Fruit fly (Drosophila melanogaster) whole organism, wandering third instar larva: ENCODE data around the gene Taf7.
A peak's percentile ranks its signal among the peaks of the same experiment; 100 is the strongest.

Source experiments
- Abd-B ChIP-seq: fragments of >200 bp; optimal IDR thresholded peaks from 2 replicates; lab custom pipeline; 2017; ENCODE audit warnings: missing biosample characterization, missing genetic modification characterization
- CG32264 ChIP-seq: fragments of 200-800 bp; sonication (Bioruptor generic); optimal IDR thresholded peaks from 2 replicates; lab custom pipeline; 2016; ENCODE audit warnings: missing biosample characterization, missing genetic modification characterization
- CG9705 ChIP-seq: fragments of 200-800 bp; sonication (Bioruptor generic); optimal IDR thresholded peaks from 2 replicates; lab custom pipeline; 2018; ENCODE audit warnings: missing biosample characterization, mild to moderate bottlenecking, missing genetic modification characterization
- CrebA ChIP-seq: fragments of 200-800 bp; sonication (Bioruptor generic); optimal IDR thresholded peaks from 2 replicates; lab custom pipeline; 2016; ENCODE audit warnings: missing biosample characterization, mild to moderate bottlenecking, missing genetic modification characterization, borderline replicate concordance
- Dfd ChIP-seq: fragments of >200 bp; optimal IDR thresholded peaks from 2 replicates; lab custom pipeline; 2017; ENCODE audit warnings: missing biosample characterization, missing genetic modification characterization
- Dif ChIP-seq: fragments of 200-275, 200-300 bp; sonication (Bioruptor generic); optimal IDR thresholded peaks from 2 replicates; lab custom pipeline; 2018; ENCODE audit warnings: missing biosample characterization, missing genetic modification characterization; ENCODE audit not compliant: partially characterized antibody
- GATAd ChIP-seq: sonication (Bioruptor generic); optimal IDR thresholded peaks from 2 replicates; lab custom pipeline; 2016; ENCODE audit warnings: missing biosample characterization, missing genetic modification characterization
- HLH106 ChIP-seq: fragments of 200-800 bp; optimal IDR thresholded peaks from 3 replicates; lab custom pipeline; 2019; ENCODE audit warnings: missing biosample characterization, mild to moderate bottlenecking, missing genetic modification characterization, moderate library complexity
- Hnf4 ChIP-seq: fragments of 200-800 bp; sonication (Bioruptor generic); optimal IDR thresholded peaks from 2 replicates; lab custom pipeline; 2016; ENCODE audit warnings: missing biosample characterization, mild to moderate bottlenecking, missing genetic modification characterization
- Hr78 ChIP-seq: fragments of >200 bp; optimal IDR thresholded peaks from 2 replicates; lab custom pipeline; 2017; ENCODE audit warnings: missing biosample characterization, missing genetic modification characterization
- Hr83 ChIP-seq: fragments of 200-300 bp; sonication (Bioruptor generic); optimal IDR thresholded peaks from 2 replicates; lab custom pipeline; 2016; ENCODE audit warnings: missing biosample characterization, mild to moderate bottlenecking, missing genetic modification characterization, moderate library complexity; ENCODE audit not compliant: poor library complexity, severe bottlenecking
- Jra ChIP-seq: sonication (Bioruptor generic); optimal IDR thresholded peaks from 2 replicates; lab custom pipeline; 2016; ENCODE audit warnings: missing biosample characterization, missing genetic modification characterization
- Mio ChIP-seq: sonication (Bioruptor generic); optimal IDR thresholded peaks from 2 replicates; lab custom pipeline; 2016; ENCODE audit warnings: missing biosample characterization, missing genetic modification characterization
- Myc ChIP-seq: fragments of >200 bp; optimal IDR thresholded peaks from 2 replicates; lab custom pipeline; 2017
- N ChIP-seq: fragments of >200 bp; optimal IDR thresholded peaks from 2 replicates; lab custom pipeline; 2018; ENCODE audit warnings: missing biosample characterization, missing external identifiers, missing genetic modification characterization
- OdsH ChIP-seq: fragments of 200-800 bp; sonication (Bioruptor generic); optimal IDR thresholded peaks from 2 replicates; lab custom pipeline; 2016; ENCODE audit warnings: missing biosample characterization, mild to moderate bottlenecking, missing genetic modification characterization
- Rel ChIP-seq, 2 experiments: fragments of 200-800 bp; sonication (Bioruptor generic) in 1 of 2; optimal IDR thresholded peaks; 2 replicates in 1 of 2; 3 replicates in 1 of 2; lab custom pipeline; 2016 to 2019; ENCODE audit warnings: mild to moderate bottlenecking in 2 of 2, missing biosample characterization in 2 of 2, missing genetic modification characterization in 2 of 2, moderate library complexity in 1 of 2
- Sp1 ChIP-seq: fragments of 200-800 bp; sonication (Bioruptor generic); optimal IDR thresholded peaks from 3 replicates; lab custom pipeline; 2019; ENCODE audit warnings: missing biosample characterization, mild to moderate bottlenecking, missing genetic modification characterization, moderate library complexity
- Vsx2 ChIP-seq: fragments of 200-300, 225-300 bp; sonication (Bioruptor generic); optimal IDR thresholded peaks from 2 replicates; lab custom pipeline; 2018; ENCODE audit warnings: missing biosample characterization, missing genetic modification characterization; ENCODE audit not compliant: partially characterized antibody
- br ChIP-seq: fragments of 200-800 bp; sonication (Bioruptor generic); optimal IDR thresholded peaks from 2 replicates; lab custom pipeline; 2016; ENCODE audit warnings: missing biosample characterization, missing genetic modification characterization
- brk ChIP-seq: fragments of 200-800 bp; sonication (Bioruptor generic); optimal IDR thresholded peaks from 2 replicates; lab custom pipeline; 2016; ENCODE audit warnings: missing biosample characterization, mild to moderate bottlenecking, missing genetic modification characterization
- dl ChIP-seq, 2 experiments: fragments of 175-275, 200-275 bp in 1 of 2; fragments of 200-275 bp in 1 of 2; sonication (Bioruptor generic); optimal IDR thresholded peaks; lab custom pipeline; 2018; ENCODE audit warnings: mild to moderate bottlenecking in 2 of 2, missing biosample characterization in 2 of 2, missing genetic modification characterization in 2 of 2, moderate library complexity in 2 of 2; ENCODE audit not compliant: partially characterized antibody in 2 of 2, insufficient read depth in 1 of 2
- dmrt93B ChIP-seq: fragments of 200-800 bp; sonication (Bioruptor generic); optimal IDR thresholded peaks from 2 replicates; lab custom pipeline; 2018; ENCODE audit warnings: missing biosample characterization, mild to moderate bottlenecking, missing genetic modification characterization
- dsf ChIP-seq: sonication (Bioruptor generic); optimal IDR thresholded peaks from 2 replicates; lab custom pipeline; 2016; ENCODE audit warnings: missing biosample characterization, missing genetic modification characterization, borderline replicate concordance
- ey ChIP-seq: fragments of 200-800 bp; sonication (Bioruptor generic); optimal IDR thresholded peaks from 2 replicates; lab custom pipeline; 2016; ENCODE audit warnings: missing biosample characterization, missing genetic modification characterization
- foxo ChIP-seq, 2 experiments: fragments of 200-800 bp; sonication (Bioruptor generic); optimal IDR thresholded peaks; 2 replicates in 1 of 2; 3 replicates in 1 of 2; lab custom pipeline; 2016 to 2017; ENCODE audit warnings: missing biosample characterization in 2 of 2, missing genetic modification characterization in 2 of 2
- fru ChIP-seq: fragments of 200-800 bp; sonication (Bioruptor generic); optimal IDR thresholded peaks from 3 replicates; lab custom pipeline; 2016; ENCODE audit warnings: missing biosample characterization, mild to moderate bottlenecking, missing genetic modification characterization
- h ChIP-seq: fragments of 200-800 bp; sonication (Bioruptor generic); optimal IDR thresholded peaks from 3 replicates; lab custom pipeline; 2016; ENCODE audit warnings: missing biosample characterization, mild to moderate bottlenecking, missing genetic modification characterization
- jim ChIP-seq: fragments of 175-275, 200-325 bp; sonication (Bioruptor generic); optimal IDR thresholded peaks from 2 replicates; lab custom pipeline; 2016; ENCODE audit warnings: missing biosample characterization, mild to moderate bottlenecking, missing genetic modification characterization
- lola ChIP-seq: fragments of >200 bp; optimal IDR thresholded peaks from 2 replicates; lab custom pipeline; 2017; ENCODE audit warnings: missing biosample characterization, missing genetic modification characterization
- pan ChIP-seq: fragments of >200 bp; optimal IDR thresholded peaks from 2 replicates; lab custom pipeline; 2017
- psq ChIP-seq: fragments of 200-800 bp; sonication (Bioruptor generic); optimal IDR thresholded peaks from 3 replicates; lab custom pipeline; 2017; ENCODE audit warnings: missing biosample characterization, mild to moderate bottlenecking, missing genetic modification characterization, moderate library complexity
- rgr ChIP-seq: fragments of 200-800 bp; sonication (Bioruptor generic); optimal IDR thresholded peaks from 3 replicates; lab custom pipeline; 2016; ENCODE audit warnings: missing biosample characterization, mild to moderate bottlenecking, missing genetic modification characterization
- sage ChIP-seq: fragments of 200-800 bp; sonication (Bioruptor generic); optimal IDR thresholded peaks from 2 replicates; lab custom pipeline; 2016; ENCODE audit warnings: missing biosample characterization, mild to moderate bottlenecking, missing genetic modification characterization
- sv ChIP-seq: fragments of 200-800 bp; sonication (Bioruptor generic); optimal IDR thresholded peaks from 3 replicates; lab custom pipeline; 2016; ENCODE audit warnings: missing biosample characterization, missing genetic modification characterization
- tai ChIP-seq: sonication (Bioruptor generic); optimal IDR thresholded peaks from 2 replicates; lab custom pipeline; 2016; ENCODE audit warnings: missing biosample characterization, missing genetic modification characterization
- usp ChIP-seq: fragments of >200 bp; optimal IDR thresholded peaks from 2 replicates; lab custom pipeline; 2017; ENCODE audit warnings: missing biosample characterization, missing genetic modification characterization
- woc ChIP-seq: sonication (Bioruptor generic); optimal IDR thresholded peaks from 2 replicates; lab custom pipeline; 2016; ENCODE audit warnings: missing biosample characterization, mild to moderate bottlenecking, missing genetic modification characterization

Taf7 gene

DNA sequence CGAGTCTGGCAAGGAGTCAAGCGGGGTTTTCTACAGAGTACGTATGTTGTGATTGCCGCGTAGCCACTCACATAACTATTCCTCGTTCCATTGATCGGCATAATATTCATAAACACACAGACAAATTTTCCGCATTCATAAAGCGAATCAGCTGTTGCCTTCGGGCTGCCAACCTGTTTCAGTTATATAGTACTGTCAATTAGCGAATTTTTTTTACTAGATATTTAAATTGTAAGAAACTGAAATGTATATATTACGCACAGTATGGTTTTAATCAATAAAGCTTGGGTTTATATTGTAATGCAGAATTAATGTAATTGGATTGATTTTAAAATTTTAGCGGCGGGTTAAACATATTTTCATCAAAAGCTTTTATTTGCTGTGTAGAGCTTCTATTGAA, 6.0 kb downstream of the Taf7 start, which contains the start of gene Rfk:
Gene Rfk (minus strand): TSS at position 152 of the 400 bp plus-strand sequence.
- no peak for TF ChIP-seq foxo (GFP tag; optimal IDR thresholded peaks at IDR 0.05; lab: Kevin White, UChicago)
- TF ChIP-seq Jra (GFP tag; lab: Kevin White, UChicago), result no peak
- TF ChIP-seq h (GFP tag; lab: Kevin White, UChicago), result no peak
- TF ChIP-seq sv (GFP tag; lab: Kevin White, UChicago), result no peak
- TF ChIP-seq usp (GFP tag; lab: Kevin White, UChicago), result no peak
- no peak for TF ChIP-seq dsf (GFP tag; lab: Kevin White, UChicago)
- TF ChIP-seq N (GFP tag; lab: Kevin White, UChicago), result no peak
- TF ChIP-seq psq (GFP tag; lab: Kevin White, UChicago), result peak; percentile 31
- no peak for TF ChIP-seq Myc
- no peak for TF ChIP-seq sage
- no peak for TF ChIP-seq Hr83 (GFP tag; lab: Kevin White, UChicago)
- TF ChIP-seq brk (GFP tag; lab: Kevin White, UChicago), result no peak
- TF ChIP-seq lola, result no peak
- TF ChIP-seq Vsx2 (GFP tag; lab: Kevin White, UChicago), result no peak
- TF ChIP-seq Dfd (GFP tag; lab: Kevin White, UChicago), result no peak
- TF ChIP-seq dl (GFP tag; optimal IDR thresholded peaks at IDR 0.05; lab: Kevin White, UChicago; ENCODE audit: insufficient read depth in 1 of 2, partially characterized antibody in 2 of 2), result no peak
- no peak for TF ChIP-seq Hr78 (GFP tag; lab: Kevin White, UChicago)
- no peak for TF ChIP-seq Hnf4
- no peak for TF ChIP-seq pan
- TF ChIP-seq CrebA (GFP tag; lab: Kevin White, UChicago), result no peak
- no peak for TF ChIP-seq tai (GFP tag; lab: Kevin White, UChicago)
- peak; percentile 44 for TF ChIP-seq woc (GFP tag; lab: Kevin White, UChicago)
- TF ChIP-seq Rel (GFP tag; optimal IDR thresholded peaks at IDR 0.05; lab: Kevin White, UChicago), result no peak
- TF ChIP-seq Rel (tag; optimal IDR thresholded peaks at IDR 0.05; lab: Kevin White, UChicago), result peak; percentile 5
- no peak for TF ChIP-seq CG9705 (GFP tag; lab: Kevin White, UChicago)
- no peak for TF ChIP-seq CG32264 (GFP tag; lab: Kevin White, UChicago)
- no peak for TF ChIP-seq GATAd (GFP tag; lab: Kevin White, UChicago)
- peak; percentile 33 for TF ChIP-seq HLH106 (tag; lab: Kevin White, UChicago)
- TF ChIP-seq OdsH, result no peak
- TF ChIP-seq Sp1 (GFP tag; lab: Kevin White, UChicago), result no peak
- no peak for TF ChIP-seq br
- no peak for TF ChIP-seq Abd-B
- no peak for TF ChIP-seq jim (GFP tag; lab: Kevin White, UChicago)
- no peak for TF ChIP-seq fru
- TF ChIP-seq Mio, result no peak
- TF ChIP-seq dmrt93B (GFP tag; lab: Kevin White, UChicago), result no peak
- no peak for TF ChIP-seq Dif (GFP tag; lab: Kevin White, UChicago)
- peak; percentile 64 for TF ChIP-seq rgr (GFP tag; lab: Kevin White, UChicago)
- TF ChIP-seq ey (GFP tag; lab: Kevin White, UChicago), result peak; percentile 37

DNA sequence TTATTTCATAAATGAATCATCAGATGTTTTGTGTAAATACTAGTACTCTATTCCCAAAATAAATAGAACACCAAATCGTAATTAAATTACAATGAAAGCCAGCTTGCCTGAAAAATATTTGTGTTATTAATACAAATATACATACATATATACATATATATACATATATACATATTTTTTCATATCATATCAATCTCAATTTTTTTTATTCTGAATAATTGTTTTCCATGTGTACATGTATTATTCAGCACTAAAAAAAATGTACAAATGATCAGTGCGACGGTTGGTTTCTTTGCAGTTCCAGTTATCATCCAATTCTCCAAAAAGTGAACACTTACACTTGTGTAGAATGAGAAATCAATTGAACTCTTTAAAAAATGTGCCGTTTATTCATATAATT, 6.4 kb downstream of the Taf7 start, which contains the start of gene kipf:
Gene kipf (plus strand): TSS at position 301 of the 400 bp plus-strand sequence.
- no peak for TF ChIP-seq CG9705 (GFP tag; lab: Kevin White, UChicago)
- no peak for TF ChIP-seq jim (GFP tag; lab: Kevin White, UChicago)
- TF ChIP-seq brk (GFP tag; lab: Kevin White, UChicago), result no peak
- TF ChIP-seq dl (GFP tag; optimal IDR thresholded peaks at IDR 0.05; lab: Kevin White, UChicago; ENCODE audit: insufficient read depth in 1 of 2, partially characterized antibody in 2 of 2), result no peak
- TF ChIP-seq Hr78 (GFP tag; lab: Kevin White, UChicago), result no peak
- no peak for TF ChIP-seq psq (GFP tag; lab: Kevin White, UChicago)
- no peak for TF ChIP-seq N (GFP tag; lab: Kevin White, UChicago)
- TF ChIP-seq ey (GFP tag; lab: Kevin White, UChicago), result no peak
